Fruit fly (Drosophila melanogaster) whole organism, pupa: ENCODE measurements around the gene CG33791.

Source experiments
- CG10348 ChIP-seq: fragments of 200-800 bp; sonication (Bioruptor generic); IDR thresholded peaks from 2 replicates; pipeline ENCODE4 v1.3.6; 2022; ENCODE audit warnings: missing biosample characterization, missing genetic modification characterization
- CG12605 ChIP-seq: fragments of 200-800 bp; sonication (Bioruptor generic); IDR thresholded peaks from 2 replicates; pipeline ENCODE4 v1.3.6; 2022; ENCODE audit warnings: missing biosample characterization, missing genetic modification characterization
- CG13204 ChIP-seq: fragments of 200-800 bp; sonication (Bioruptor generic); optimal IDR thresholded peaks from 2 replicates; lab custom pipeline; 2018; ENCODE audit warnings: missing biosample characterization, mild to moderate bottlenecking, missing genetic modification characterization, moderate library complexity
- CG17806 ChIP-seq: fragments of 200-800 bp; sonication (Bioruptor generic); optimal IDR thresholded peaks from 2 replicates; lab custom pipeline; 2018; ENCODE audit warnings: missing biosample characterization, mild to moderate bottlenecking, missing genetic modification characterization, moderate library complexity
- CG4496 ChIP-seq: fragments of 200-800 bp; sonication (Bioruptor generic); IDR thresholded peaks from 3 replicates; pipeline ENCODE4 v1.3.6; 2022; ENCODE audit warnings: missing biosample characterization, missing genetic modification characterization
- CG8159 ChIP-seq: fragments of 200-800 bp; sonication (Bioruptor generic); optimal IDR thresholded peaks from 3 replicates; lab custom pipeline; 2018; ENCODE audit warnings: missing biosample characterization, mild to moderate bottlenecking, missing genetic modification characterization, moderate library complexity
- CG8301 ChIP-seq: fragments of 200-800 bp; sonication (Bioruptor generic); optimal IDR thresholded peaks from 2 replicates; lab custom pipeline; 2018; ENCODE audit warnings: missing biosample characterization, mild to moderate bottlenecking, missing genetic modification characterization
- D1 ChIP-seq: fragments of 200-800 bp; sonication (Bioruptor generic); optimal IDR thresholded peaks from 2 replicates; lab custom pipeline; 2018; ENCODE audit warnings: missing biosample characterization, mild to moderate bottlenecking, missing genetic modification characterization, moderate library complexity
- EcR ChIP-seq: fragments of 200-800 bp; sonication (Bioruptor generic); optimal IDR thresholded peaks from 3 replicates; lab custom pipeline; 2019; ENCODE audit warnings: missing biosample characterization, missing genetic modification characterization, mild to moderate bottlenecking, moderate library complexity, missing genetic modification reagents
- Ets98B ChIP-seq: fragments of 200-800 bp; sonication (Bioruptor generic); IDR thresholded peaks from 2 replicates; pipeline ENCODE4 v1.3.6; 2022; ENCODE audit warnings: missing biosample characterization, missing genetic modification characterization
- Pif1B ChIP-seq: fragments of 200-800 bp; sonication (Bioruptor generic); optimal IDR thresholded peaks from 3 replicates; lab custom pipeline; 2016; ENCODE audit warnings: missing biosample characterization, missing genetic modification characterization
- fd96Ca ChIP-seq: fragments of 200-800 bp; sonication (Bioruptor generic); IDR thresholded peaks from 3 replicates; pipeline ENCODE4 v1.3.6; 2022; ENCODE audit warnings: missing biosample characterization, missing genetic modification characterization
- gl ChIP-seq: fragments of 200-800 bp; sonication (Bioruptor generic); optimal IDR thresholded peaks from 2 replicates; lab custom pipeline; 2018; ENCODE audit warnings: missing biosample characterization, mild to moderate bottlenecking, missing genetic modification characterization

- no peak for TF ChIP-seq CG13204 (GFP tag; lab: Kevin White, UChicago)
- TF ChIP-seq D1 (tag; lab: Kevin White, UChicago) = no peak
- no peak for TF ChIP-seq CG10348 (GFP tag; lab: Robert Waterston, UW)
- TF ChIP-seq EcR (GFP tag; lab: Kevin White, UChicago) = no peak
- TF ChIP-seq CG4496 (GFP tag; lab: Robert Waterston, UW) = no peak
- no peak for TF ChIP-seq fd96Ca (GFP tag; lab: Robert Waterston, UW)
- TF ChIP-seq CG17806 (tag; lab: Kevin White, UChicago) = no peak
- TF ChIP-seq CG12605 = no peak
- TF ChIP-seq gl = no peak
- no peak for TF ChIP-seq CG8301
- TF ChIP-seq Ets98B = 0 out of 2 replicates have a peak, but pooled peaks have one; percentile 17
- TF ChIP-seq CG8159 (tag; lab: Kevin White, UChicago) = peak; percentile 23
- no peak for TF ChIP-seq Pif1B (GFP tag; lab: Kevin White, UChicago)
Observed at dm6 chr3L:1618116-1618727, 15.5 kb downstream of the CG33791 start, which contains the start of the genes CG13926, ABCB7 and CG33230.
